Fruit fly (Drosophila melanogaster) whole organism, prepupa: ENCODE measurements around the gene spi.

ENCODE experiments used
- CG10631 ChIP-seq: fragments of 200-800 bp; sonication (Bioruptor generic); optimal IDR thresholded peaks from 2 replicates; lab custom pipeline; 2016; ENCODE audit warnings: missing biosample characterization, missing genetic modification characterization
- CG10669 ChIP-seq: fragments of 200-800 bp; sonication (Bioruptor generic); optimal IDR thresholded peaks from 3 replicates; lab custom pipeline; 2018; ENCODE audit warnings: missing biosample characterization, mild to moderate bottlenecking, missing genetic modification characterization, moderate library complexity
- CG11294 ChIP-seq: fragments of 200-800 bp; sonication (Bioruptor generic); IDR thresholded peaks from 2 replicates; pipeline ENCODE4 v1.3.6; 2022; ENCODE audit warnings: missing biosample characterization, missing genetic modification characterization
- CG11762 ChIP-seq: fragments of 200-800 bp; sonication (Bioruptor generic); optimal IDR thresholded peaks from 3 replicates; lab custom pipeline; 2016; ENCODE audit warnings: missing biosample characterization, missing genetic modification characterization; ENCODE audit not compliant: insufficient read depth
- CG11902 ChIP-seq: fragments of 200-800 bp; sonication (Bioruptor generic); optimal IDR thresholded peaks from 3 replicates; lab custom pipeline; 2016; ENCODE audit warnings: missing biosample characterization, missing genetic modification characterization
- CG15336 ChIP-seq: fragments of 200-800 bp; sonication (Bioruptor generic); IDR thresholded peaks from 2 replicates; pipeline ENCODE4 v1.3.6; 2022; ENCODE audit warnings: missing biosample characterization, missing genetic modification characterization
- CG1621 ChIP-seq: fragments of 200-800 bp; sonication (Bioruptor generic); optimal IDR thresholded peaks from 3 replicates; lab custom pipeline; 2018; ENCODE audit warnings: missing biosample characterization, mild to moderate bottlenecking, missing genetic modification characterization
- CG3032 ChIP-seq: fragments of 200-800 bp; optimal IDR thresholded peaks from 2 replicates; lab custom pipeline; 2019; ENCODE audit warnings: missing biosample characterization, mild to moderate bottlenecking, missing genetic modification characterization, moderate library complexity
- CG31627 ChIP-seq: fragments of 200-800 bp; sonication (Bioruptor generic); optimal IDR thresholded peaks from 3 replicates; lab custom pipeline; 2016; ENCODE audit warnings: missing biosample characterization, missing genetic modification characterization
- CG32006 ChIP-seq: fragments of 200-800 bp; sonication (Bioruptor generic); optimal IDR thresholded peaks from 3 replicates; lab custom pipeline; 2017; ENCODE audit warnings: missing biosample characterization, mild to moderate bottlenecking, missing genetic modification characterization
- CG3919 ChIP-seq: fragments of 200-800 bp; sonication (Bioruptor generic); optimal IDR thresholded peaks from 3 replicates; lab custom pipeline; 2016; ENCODE audit warnings: missing biosample characterization, missing genetic modification characterization
- CG4318 ChIP-seq: fragments of 200-800 bp; sonication (Bioruptor generic); optimal IDR thresholded peaks from 3 replicates; lab custom pipeline; 2017; ENCODE audit warnings: missing biosample characterization, mild to moderate bottlenecking, missing genetic modification characterization
- CG6163 ChIP-seq: fragments of 200-800 bp; sonication (Bioruptor generic); IDR thresholded peaks from 3 replicates; pipeline ENCODE4 v1.3.6; 2022; ENCODE audit warnings: missing biosample characterization, missing genetic modification characterization
- CG6808 ChIP-seq: fragments of 200-800 bp; sonication (Bioruptor generic); optimal IDR thresholded peaks from 3 replicates; lab custom pipeline; 2017; ENCODE audit warnings: missing biosample characterization, missing genetic modification characterization, mild to moderate bottlenecking, moderate library complexity, missing genetic modification reagents
- CG6854 ChIP-seq: fragments of 200-800 bp; sonication (Bioruptor generic); optimal IDR thresholded peaks from 2 replicates; lab custom pipeline; 2017; ENCODE audit warnings: missing biosample characterization, mild to moderate bottlenecking, missing genetic modification characterization
- CG8319 ChIP-seq: fragments of 200-800 bp; sonication (Bioruptor generic); optimal IDR thresholded peaks from 3 replicates; lab custom pipeline; 2016; ENCODE audit warnings: missing biosample characterization, missing genetic modification characterization
- CG8632 ChIP-seq: fragments of 200-800 bp; sonication (Bioruptor generic); optimal IDR thresholded peaks from 3 replicates; lab custom pipeline; 2016; ENCODE audit warnings: missing biosample characterization, missing genetic modification characterization
- Eip78C ChIP-seq: fragments of 200-800 bp; sonication (Bioruptor generic); peaks from one replicate; lab custom pipeline; 2016; ENCODE audit warnings: missing biosample characterization, missing genetic modification characterization
- Ets21C ChIP-seq: fragments of 200-800 bp; sonication (Bioruptor generic); optimal IDR thresholded peaks from 3 replicates; lab custom pipeline; 2016; ENCODE audit warnings: missing biosample characterization, missing genetic modification characterization
- Ets96B ChIP-seq: fragments of 200-800 bp; optimal IDR thresholded peaks from 2 replicates; lab custom pipeline; 2019; ENCODE audit warnings: missing biosample characterization, mild to moderate bottlenecking, missing genetic modification characterization, moderate library complexity
- Gug ChIP-seq: fragments of 200-800 bp; sonication (Bioruptor generic); IDR thresholded peaks from 2 replicates; pipeline ENCODE4 v1.3.6; 2022; ENCODE audit warnings: missing biosample characterization, missing genetic modification characterization
- Hr38 ChIP-seq: sonication (Bioruptor generic); optimal IDR thresholded peaks from 2 replicates; lab custom pipeline; 2016; ENCODE audit warnings: missing biosample characterization, missing genetic modification characterization
- Hr4 ChIP-seq: fragments of 200-800 bp; sonication (Bioruptor generic); optimal IDR thresholded peaks from 3 replicates; lab custom pipeline; 2016; ENCODE audit warnings: missing biosample characterization, missing genetic modification characterization
- Lpt ChIP-seq: fragments of 200-800 bp; sonication (Bioruptor generic); optimal IDR thresholded peaks from 3 replicates; lab custom pipeline; 2016; ENCODE audit warnings: missing biosample characterization, missing genetic modification characterization
- OdsH ChIP-seq: fragments of 200-800 bp; sonication (Bioruptor generic); optimal IDR thresholded peaks from 3 replicates; lab custom pipeline; 2016; ENCODE audit warnings: missing biosample characterization, missing genetic modification characterization
- Smox ChIP-seq: fragments of 200-800 bp; sonication (Bioruptor generic); optimal IDR thresholded peaks from 3 replicates; lab custom pipeline; 2016; ENCODE audit warnings: missing biosample characterization, missing genetic modification characterization
- Sox102F ChIP-seq: fragments of 200-800 bp; sonication (Bioruptor generic); optimal IDR thresholded peaks from 2 replicates; lab custom pipeline; 2016; ENCODE audit warnings: missing biosample characterization, mild to moderate bottlenecking, missing genetic modification characterization
- Sox15 ChIP-seq: fragments of 200-800 bp; sonication (Bioruptor generic); optimal IDR thresholded peaks from 3 replicates; lab custom pipeline; 2016; ENCODE audit warnings: missing biosample characterization, missing genetic modification characterization
- esn ChIP-seq: fragments of 200-800 bp; sonication (Bioruptor generic); optimal IDR thresholded peaks from 2 replicates; lab custom pipeline; 2016; ENCODE audit warnings: missing biosample characterization, mild to moderate bottlenecking, missing genetic modification characterization, moderate library complexity
- fd85E ChIP-seq: fragments of 200-800 bp; sonication (Bioruptor generic); optimal IDR thresholded peaks from 3 replicates; lab custom pipeline; 2016; ENCODE audit warnings: missing biosample characterization, missing genetic modification characterization
- fkh ChIP-seq: fragments of 200-800 bp; sonication (Bioruptor generic); optimal IDR thresholded peaks from 3 replicates; lab custom pipeline; 2017; ENCODE audit warnings: missing biosample characterization, mild to moderate bottlenecking, missing genetic modification characterization, moderate library complexity
- lz ChIP-seq: fragments of 200-800 bp; sonication (Bioruptor generic); optimal IDR thresholded peaks from 3 replicates; lab custom pipeline; 2016; ENCODE audit warnings: missing biosample characterization, missing genetic modification characterization
- net ChIP-seq: fragments of 200-800 bp; sonication (Bioruptor generic); optimal IDR thresholded peaks from 3 replicates; lab custom pipeline; 2016; ENCODE audit warnings: missing biosample characterization, missing genetic modification characterization
- salr ChIP-seq, 2 experiments: fragments of 200-800 bp; sonication (Bioruptor generic); optimal IDR thresholded peaks; 3 replicates each; lab custom pipeline; 2016 to 2018; ENCODE audit warnings: missing biosample characterization in 2 of 2, missing genetic modification characterization in 2 of 2, mild to moderate bottlenecking in 1 of 2
- spab ChIP-seq: fragments of 200-800 bp; sonication (Bioruptor generic); optimal IDR thresholded peaks from 2 replicates; lab custom pipeline; 2017; ENCODE audit warnings: missing biosample characterization, mild to moderate bottlenecking, missing genetic modification characterization, missing genetic modification reagents
- svp ChIP-seq: fragments of 200-800 bp; sonication (Bioruptor generic); peaks from one replicate; lab custom pipeline; 2016; ENCODE audit warnings: missing biosample characterization, missing genetic modification characterization
- topi ChIP-seq: fragments of 200-800 bp; sonication (Bioruptor generic); optimal IDR thresholded peaks from 3 replicates; lab custom pipeline; 2016; ENCODE audit warnings: missing biosample characterization, missing genetic modification characterization
- vri ChIP-seq: fragments of 200-800 bp; sonication (Bioruptor generic); optimal IDR thresholded peaks from 3 replicates; lab custom pipeline; 2016; ENCODE audit warnings: missing biosample characterization, mild to moderate bottlenecking, missing genetic modification characterization

The spi gene

dm6 chr2L:19528308-19528707, 48.8 kb downstream of the spi start (continued):
- peak; percentile 99 for TF ChIP-seq CG6163
- peak; percentile 33 for TF ChIP-seq Hr38 (GFP tag; lab: Kevin White, UChicago)
- peak; percentile 99 for TF ChIP-seq Gug
- peak; percentile 99 for TF ChIP-seq Eip78C (GFP tag; lab: Kevin White, UChicago)
- peak; percentile 98 for TF ChIP-seq Ets96B
- TF ChIP-seq fd85E (GFP tag; lab: Kevin White, UChicago) = peak; percentile 67
- peak; percentile 93 for TF ChIP-seq CG1621 (tag; lab: Kevin White, UChicago)
- peak; percentile 99 for TF ChIP-seq CG32006 (GFP tag; lab: Kevin White, UChicago)
- TF ChIP-seq CG6808 (GFP tag; lab: Kevin White, UChicago) = peak; percentile 92
- TF ChIP-seq salr (GFP tag; optimal IDR thresholded peaks at IDR 0.05; lab: Kevin White, UChicago) = peak; percentile 89 to 97
- TF ChIP-seq Ets21C (GFP tag; lab: Kevin White, UChicago) = peak; percentile 27
- peak; percentile 99 for TF ChIP-seq CG11294 (GFP tag; lab: Robert Waterston, UW)
- peak; percentile 77 for TF ChIP-seq lz
- TF ChIP-seq CG8319 = peak; percentile 85
- TF ChIP-seq CG11902 (GFP tag; lab: Kevin White, UChicago) = peak; percentile 61
- peak; percentile 96 for TF ChIP-seq CG10631 (GFP tag; lab: Kevin White, UChicago)
- peak; percentile 71 for TF ChIP-seq topi (GFP tag; lab: Kevin White, UChicago)
- peak; percentile 64 for TF ChIP-seq CG31627 (GFP tag; lab: Kevin White, UChicago)
- peak; percentile 97 for TF ChIP-seq net (GFP tag; lab: Kevin White, UChicago)
- TF ChIP-seq fkh (GFP tag; lab: Kevin White, UChicago) = peak; percentile 76
- TF ChIP-seq CG4318 (GFP tag; lab: Kevin White, UChicago) = peak; percentile 95
- no peak for TF ChIP-seq CG6854 (GFP tag; lab: Kevin White, UChicago)
- peak; percentile 53 for TF ChIP-seq Smox (GFP tag; lab: Kevin White, UChicago)
- TF ChIP-seq CG11762 = peak; percentile 93
- peak; percentile 97 for TF ChIP-seq OdsH (GFP tag; lab: Kevin White, UChicago)
- peak; percentile 94 for TF ChIP-seq CG10669 (GFP tag; lab: Kevin White, UChicago)
- TF ChIP-seq Sox102F (GFP tag; lab: Kevin White, UChicago) = peak; percentile 54
- TF ChIP-seq Sox15 (GFP tag; lab: Kevin White, UChicago) = peak; percentile 74
- TF ChIP-seq Hr4 (GFP tag; lab: Kevin White, UChicago) = peak; percentile 99
- peak; percentile 100 for TF ChIP-seq CG15336 (GFP tag; lab: Robert Waterston, UW)
- peak; percentile 96 for TF ChIP-seq Lpt
- TF ChIP-seq svp (GFP tag; lab: Kevin White, UChicago) = no peak
- TF ChIP-seq spab (GFP tag; lab: Kevin White, UChicago) = peak; percentile 92

DNA sequence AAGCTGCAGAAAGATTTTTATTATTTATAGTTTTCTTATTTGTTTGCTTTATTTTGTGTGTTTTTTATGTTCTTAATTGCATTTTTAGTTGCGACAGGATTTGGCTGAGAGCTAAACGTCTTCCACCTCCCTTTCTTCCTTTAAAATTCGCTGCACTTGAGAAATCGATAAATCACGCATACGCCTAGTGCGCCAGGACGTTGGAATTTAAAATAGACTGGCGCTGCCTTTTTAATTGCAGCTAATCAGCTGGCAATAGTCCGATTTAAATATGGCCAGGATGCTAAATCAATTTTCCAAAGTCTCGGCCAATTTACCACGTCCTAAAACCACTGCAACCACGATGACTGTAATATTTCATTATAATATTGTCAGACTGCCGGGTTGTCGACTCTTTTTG, 50.3 kb downstream of the spi start:
- TF ChIP-seq CG3919 = no peak
- TF ChIP-seq CG10669 (GFP tag; lab: Kevin White, UChicago) = no peak
- no peak for TF ChIP-seq vri (GFP tag; lab: Kevin White, UChicago)
- no peak for TF ChIP-seq CG3032 (tag; lab: Kevin White, UChicago)
- peak; percentile 38 for TF ChIP-seq Eip78C (GFP tag; lab: Kevin White, UChicago)

dm6 chr2L:19526316-19526715, 50.8 kb downstream of the spi start, which contains the start of the genes Dpm1 and CG10137:
Gene Dpm1, minus strand, starts transcription at chr2L:19526368.
Gene CG10137, plus strand, starts transcription at chr2L:19526686.
- TF ChIP-seq Eip78C (GFP tag; lab: Kevin White, UChicago) (peak; percentile 40), CG11294 (GFP tag; lab: Robert Waterston, UW) (no peak), esn (GFP tag; lab: Kevin White, UChicago) (peak; percentile 15), CG8632 (GFP tag; lab: Kevin White, UChicago) (no peak)
